Fruit fly (Drosophila melanogaster): Measurements from ENCODE around the gene CG9801.

DNA sequence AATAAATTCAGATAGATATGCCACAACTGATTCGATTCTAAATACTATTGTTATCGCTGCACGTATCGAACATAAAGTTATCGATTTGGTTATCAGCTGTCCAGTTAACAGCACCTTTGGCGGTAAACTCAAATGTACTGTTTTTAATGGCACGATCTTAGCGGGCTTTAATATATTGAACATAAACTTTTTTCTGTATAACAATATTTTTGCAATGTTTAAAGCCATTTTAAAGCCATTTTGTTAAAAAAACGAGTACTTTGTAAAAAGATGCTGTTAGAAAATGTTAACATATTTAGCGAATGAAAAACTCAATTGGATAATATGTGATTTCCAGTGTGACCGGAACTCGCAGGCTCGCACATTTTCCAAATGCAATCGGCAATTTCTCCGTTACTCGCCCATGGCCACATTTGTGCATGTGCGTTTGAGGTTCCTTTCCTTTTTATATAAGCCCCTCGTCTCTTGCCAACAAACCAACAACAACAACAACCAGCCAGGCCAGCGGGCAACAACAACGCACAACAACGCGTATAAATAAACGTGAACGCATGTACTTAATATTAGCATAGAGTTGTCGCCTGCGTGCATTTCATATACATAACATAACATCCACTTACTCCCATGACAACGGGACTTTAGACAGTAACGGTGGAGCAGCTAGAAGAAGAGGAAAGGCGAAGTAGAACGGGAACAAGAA lies 31.5 kb downstream of the CG9801 start, which contains the start of gene TMEM216:
- TF ChIP-seq OdsH (GFP tag; optimal IDR thresholded peaks at IDR 0.05) = no peak
- TF ChIP-seq Ets96B (tag; optimal IDR thresholded peaks at IDR 0.05) = no peak
- TF ChIP-seq CG16779 (tag; optimal IDR thresholded peaks at IDR 0.05) = no peak
